Fruit fly (Drosophila melanogaster) whole organism, embryonic: ENCODE measurements around the gene CG18135.

Source experiments
- BEAF-32 ChIP-seq: fragments of 200-800 bp; sonication (Bioruptor generic); optimal IDR thresholded peaks from 3 replicates; lab custom pipeline; 2017; ENCODE audit warnings: missing biosample characterization, missing genetic modification characterization, mild to moderate bottlenecking, moderate library complexity, missing genetic modification reagents
- Blimp-1 ChIP-seq: fragments of 200-800 bp; sonication (Bioruptor generic); optimal IDR thresholded peaks from 3 replicates; lab custom pipeline; 2018; ENCODE audit warnings: missing biosample characterization, missing genetic modification characterization, mild to moderate bottlenecking, moderate library complexity, missing genetic modification reagents
- Bteb2 ChIP-seq: fragments of 200-800 bp; sonication (Bioruptor generic); optimal IDR thresholded peaks from 2 replicates; lab custom pipeline; 2016; ENCODE audit warnings: missing biosample characterization, missing genetic modification characterization
- C15 ChIP-seq: fragments of 200-800 bp; sonication (Bioruptor generic); IDR thresholded peaks from 3 replicates; pipeline ENCODE4 v1.3.6; 2022; ENCODE audit warnings: missing biosample characterization, missing genetic modification characterization
- CG11085 ChIP-seq: fragments of 200-800 bp; sonication (Bioruptor generic); IDR thresholded peaks from 2 replicates; pipeline ENCODE4 v1.3.6; 2022; ENCODE audit warnings: missing biosample characterization, missing genetic modification characterization
- CG12744 ChIP-seq: fragments of 200-800 bp; sonication (Bioruptor generic); optimal IDR thresholded peaks from 2 replicates; lab custom pipeline; 2016; ENCODE audit warnings: missing biosample characterization, missing genetic modification characterization
- CG13287 ChIP-seq: fragments of 200-800 bp; sonication (Bioruptor generic); IDR thresholded peaks from 2 replicates; pipeline ENCODE4 v1.3.6; 2022; ENCODE audit warnings: missing biosample characterization, missing genetic modification characterization; ENCODE audit not compliant: partially characterized antibody
- CG15696 ChIP-seq: fragments of 200-800 bp; sonication (Bioruptor generic); optimal IDR thresholded peaks from 2 replicates; lab custom pipeline; 2019; ENCODE audit warnings: missing biosample characterization, mild to moderate bottlenecking, missing genetic modification characterization, moderate library complexity
- CG17612 ChIP-seq: fragments of 200-800 bp; sonication (Bioruptor generic); IDR thresholded peaks from 2 replicates; pipeline ENCODE4 v1.3.6; 2022; ENCODE audit warnings: missing biosample characterization, missing genetic modification characterization
- CG31224 ChIP-seq: fragments of 200-800 bp; sonication (Bioruptor generic); IDR thresholded peaks from 2 replicates; pipeline ENCODE4 v1.3.6; 2022; ENCODE audit warnings: missing biosample characterization, missing genetic modification characterization
- CG31388 ChIP-seq: fragments of 200-800 bp; sonication (Bioruptor generic); optimal IDR thresholded peaks from 2 replicates; lab custom pipeline; 2016; ENCODE audit warnings: missing biosample characterization, missing genetic modification characterization
- CG32767 ChIP-seq: fragments of 200-800 bp; sonication (Bioruptor generic); IDR thresholded peaks from 2 replicates; pipeline ENCODE4 v1.3.6; 2022; ENCODE audit warnings: missing biosample characterization, missing genetic modification characterization
- CG32772 ChIP-seq: fragments of 200-800 bp; sonication (Bioruptor generic); IDR thresholded peaks from 2 replicates; pipeline ENCODE4 v1.3.6; 2022; ENCODE audit warnings: missing biosample characterization, missing genetic modification characterization
- CG3281 ChIP-seq: fragments of 200-800 bp; sonication (Bioruptor generic); optimal IDR thresholded peaks from 3 replicates; lab custom pipeline; 2017; ENCODE audit warnings: missing biosample characterization, mild to moderate bottlenecking, missing genetic modification characterization
- CG33557 ChIP-seq: fragments of 200-800 bp; sonication (Bioruptor generic); optimal IDR thresholded peaks from 2 replicates; lab custom pipeline; 2019; ENCODE audit warnings: missing biosample characterization, mild to moderate bottlenecking, missing genetic modification characterization, moderate library complexity
- CG4282 ChIP-seq: fragments of 200-800 bp; sonication (Bioruptor generic); optimal IDR thresholded peaks from 2 replicates; lab custom pipeline; 2016; ENCODE audit warnings: missing biosample characterization, missing genetic modification characterization
- CG6175 ChIP-seq: fragments of 200-800 bp; sonication (Bioruptor generic); IDR thresholded peaks from 3 replicates; pipeline ENCODE4 v1.3.6; 2022; ENCODE audit warnings: missing biosample characterization, missing genetic modification characterization
- CG6854 ChIP-seq: fragments of 200-800 bp; sonication (Bioruptor generic); optimal IDR thresholded peaks from 3 replicates; lab custom pipeline; 2017; ENCODE audit warnings: missing biosample characterization, mild to moderate bottlenecking, missing genetic modification characterization
- Dll ChIP-seq: fragments of 200-800 bp; sonication (Bioruptor generic); IDR thresholded peaks from 4 replicates; pipeline ENCODE4 v1.3.6; 2022; ENCODE audit warnings: missing biosample characterization, missing genetic modification characterization; ENCODE audit not compliant: partially characterized antibody
- Ets65A ChIP-seq: fragments of 200-800 bp; sonication (Bioruptor generic); peaks from one replicate; lab custom pipeline; 2016; ENCODE audit warnings: missing biosample characterization, missing genetic modification characterization
- H15 ChIP-seq: fragments of 200-800 bp; sonication (Bioruptor generic); IDR thresholded peaks from 3 replicates; pipeline ENCODE4 v1.3.6; 2022; ENCODE audit warnings: missing biosample characterization, missing genetic modification characterization
- HmgZ ChIP-seq: fragments of 200-800 bp; sonication (Bioruptor generic); optimal IDR thresholded peaks from 2 replicates; lab custom pipeline; 2018; ENCODE audit warnings: missing biosample characterization, mild to moderate bottlenecking, missing genetic modification characterization
- Meics ChIP-seq: fragments of 200-800 bp; sonication (Bioruptor generic); optimal IDR thresholded peaks from 2 replicates; lab custom pipeline; 2017; ENCODE audit warnings: missing biosample characterization, mild to moderate bottlenecking, missing genetic modification characterization
- Neu2 ChIP-seq: fragments of 200-800 bp; sonication (Bioruptor generic); optimal IDR thresholded peaks from 3 replicates; lab custom pipeline; 2016; ENCODE audit warnings: missing biosample characterization, missing genetic modification characterization, borderline replicate concordance
- Nf-YC ChIP-seq: fragments of 200-800 bp; optimal IDR thresholded peaks from 3 replicates; lab custom pipeline; 2019; ENCODE audit warnings: missing biosample characterization, mild to moderate bottlenecking, missing genetic modification characterization, moderate library complexity
- Six4 ChIP-seq: fragments of 200-800 bp; sonication (Bioruptor generic); optimal IDR thresholded peaks from 2 replicates; lab custom pipeline; 2016; ENCODE audit warnings: missing biosample characterization, missing genetic modification characterization
- ab ChIP-seq: fragments of 200-800 bp; sonication (Bioruptor generic); optimal IDR thresholded peaks from 2 replicates; lab custom pipeline; 2016; ENCODE audit warnings: missing biosample characterization, missing genetic modification characterization
- ato ChIP-seq: fragments of 200-800 bp; sonication (Bioruptor generic); IDR thresholded peaks from 2 replicates; pipeline ENCODE4 v1.3.6; 2022; ENCODE audit warnings: missing biosample characterization, missing genetic modification characterization; ENCODE audit not compliant: partially characterized antibody
- br ChIP-seq: fragments of >200 bp; optimal IDR thresholded peaks from 2 replicates; lab custom pipeline; 2017
- cg ChIP-seq: fragments of 200-800 bp; sonication (Bioruptor generic); optimal IDR thresholded peaks from 3 replicates; lab custom pipeline; 2019; ENCODE audit warnings: missing biosample characterization, mild to moderate bottlenecking, missing genetic modification characterization, moderate library complexity
- crc ChIP-seq: fragments of 200-800 bp; sonication (Bioruptor generic); optimal IDR thresholded peaks from 2 replicates; lab custom pipeline; 2016; ENCODE audit warnings: missing biosample characterization, missing genetic modification characterization
- croc ChIP-seq: fragments of 200-800 bp; sonication (Bioruptor generic); conservative IDR thresholded peaks from 3 replicates; pipeline ENCODE4 v1.3.6; 2022; ENCODE audit warnings: missing biosample characterization, missing genetic modification characterization
- crp ChIP-seq, 2 experiments: fragments of 200-800 bp; sonication (Bioruptor generic); optimal IDR thresholded peaks; 2 replicates in 1 of 2; 3 replicates in 1 of 2; lab custom pipeline; 2017; ENCODE audit warnings: missing biosample characterization in 2 of 2, missing genetic modification characterization in 2 of 2, mild to moderate bottlenecking in 1 of 2, moderate library complexity in 1 of 2
- en ChIP-seq: fragments of 200-800 bp; sonication (Bioruptor generic); optimal IDR thresholded peaks from 2 replicates; lab custom pipeline; 2016; ENCODE audit warnings: missing biosample characterization, missing genetic modification characterization
- grau ChIP-seq: fragments of 200-800 bp; optimal IDR thresholded peaks from 3 replicates; lab custom pipeline; 2019; ENCODE audit warnings: missing biosample characterization, mild to moderate bottlenecking, missing genetic modification characterization, moderate library complexity
- her ChIP-seq: fragments of 200-800 bp; sonication (Bioruptor generic); optimal IDR thresholded peaks from 2 replicates; lab custom pipeline; 2016; ENCODE audit warnings: missing biosample characterization, missing genetic modification characterization
- hkb ChIP-seq, 2 experiments: fragments of 200-800 bp in 1 of 2; fragments of >200 bp in 1 of 2; sonication (Bioruptor generic) in 1 of 2; IDR thresholded peaks in 1 of 2; optimal IDR thresholded peaks in 1 of 2; 2 replicates each; pipeline versions ENCODE4 v1.3.6 to Lab custom; 2017 to 2022; ENCODE audit warnings: missing biosample characterization in 1 of 2, missing genetic modification characterization in 1 of 2
- insv ChIP-seq, 2 experiments: fragments of 200-800 bp; sonication (Bioruptor generic); optimal IDR thresholded peaks; 3 replicates each; lab custom pipeline; 2016 to 2018; ENCODE audit warnings: missing biosample characterization in 2 of 2, missing genetic modification characterization in 2 of 2
- jigr1 ChIP-seq: fragments of 200-800 bp; sonication (Bioruptor generic); IDR thresholded peaks from 3 replicates; pipeline ENCODE4 v1.3.6; 2022; ENCODE audit warnings: missing biosample characterization, missing genetic modification characterization
- nmo ChIP-seq: fragments of 200-800 bp; sonication (Bioruptor generic); optimal IDR thresholded peaks from 2 replicates; lab custom pipeline; 2018; ENCODE audit warnings: missing biosample characterization, mild to moderate bottlenecking, missing genetic modification characterization, moderate library complexity
- oc ChIP-seq: fragments of 200-800 bp; sonication (Bioruptor generic); optimal IDR thresholded peaks from 2 replicates; lab custom pipeline; 2018; ENCODE audit warnings: missing biosample characterization, mild to moderate bottlenecking, missing genetic modification characterization, moderate library complexity
- pros ChIP-seq: fragments of 200-800 bp; sonication (Bioruptor generic); optimal IDR thresholded peaks from 3 replicates; lab custom pipeline; 2019; ENCODE audit warnings: missing biosample characterization, mild to moderate bottlenecking, missing genetic modification characterization, moderate library complexity
- row ChIP-seq: fragments of 200-800 bp; sonication (Bioruptor generic); IDR thresholded peaks from 3 replicates; pipeline ENCODE4 v1.3.6; 2022; ENCODE audit warnings: missing biosample characterization, missing genetic modification characterization
- sens-2 ChIP-seq: fragments of 200-800 bp; sonication (Bioruptor generic); IDR thresholded peaks from 2 replicates; pipeline ENCODE4 v1.3.6; 2022; ENCODE audit warnings: missing biosample characterization, missing genetic modification characterization
- sna ChIP-seq: fragments of 200-800 bp; sonication (Bioruptor generic); IDR thresholded peaks from 2 replicates; pipeline ENCODE4 v1.3.6; 2022; ENCODE audit warnings: missing biosample characterization, missing genetic modification characterization; ENCODE audit not compliant: partially characterized antibody
- sob ChIP-seq: fragments of 200-800 bp; sonication (Bioruptor generic); IDR thresholded peaks from 2 replicates; pipeline ENCODE4 v1.3.6; 2022; ENCODE audit warnings: missing biosample characterization, missing genetic modification characterization
- tin ChIP-seq: fragments of 200-800 bp; sonication (Bioruptor generic); optimal IDR thresholded peaks from 3 replicates; lab custom pipeline; 2016; ENCODE audit warnings: missing biosample characterization, missing genetic modification characterization
- tio ChIP-seq: fragments of 200-800 bp; sonication (Bioruptor generic); optimal IDR thresholded peaks from 2 replicates; lab custom pipeline; 2017; ENCODE audit warnings: missing biosample characterization, missing genetic modification characterization, inconsistent platforms

Gene CG18135

dm6 chr3L:19045299-19046025 is 47.4 kb upstream of the CG18135 start, which contains the start of gene nkd (continued):
- peak; percentile 8 for TF ChIP-seq ab (GFP tag; lab: Kevin White, UChicago)
- TF ChIP-seq sens-2 (GFP tag; lab: Robert Waterston, UW), result peak; percentile 87
- peak; percentile 4 for TF ChIP-seq CG31388
- peak; percentile 90 for TF ChIP-seq Meics
- peak; percentile 81 for TF ChIP-seq tio (GFP tag; lab: Kevin White, UChicago)
- peak; percentile 92 for TF ChIP-seq sob (GFP tag; lab: Robert Waterston, UW)
- peak; percentile 81 for TF ChIP-seq Nf-YC (tag; lab: Kevin White, UChicago)
- peak; percentile 84 for TF ChIP-seq CG32772 (GFP tag; lab: Robert Waterston, UW)
- peak; percentile 71 for TF ChIP-seq CG31224 (GFP tag; lab: Robert Waterston, UW)
- peak in 1 of 2 experiments; percentile 34 for TF ChIP-seq insv (GFP tag; optimal IDR thresholded peaks at IDR 0.05; lab: Kevin White, UChicago)
- peak; percentile 50 for TF ChIP-seq CG4282 (GFP tag; lab: Kevin White, UChicago)
- TF ChIP-seq tin, result peak; percentile 83
- peak; percentile 90 for TF ChIP-seq Ets65A (GFP tag; lab: Kevin White, UChicago)
- peak; percentile 65 for TF ChIP-seq Bteb2 (GFP tag; lab: Kevin White, UChicago)
- peak; percentile 39; the same call in 1 of the 4 replicates for TF ChIP-seq Dll (GFP tag; lab: Robert Waterston, UW)
- TF ChIP-seq oc (tag; lab: Kevin White, UChicago), result peak; percentile 91
- TF ChIP-seq row (GFP tag; lab: Robert Waterston, UW), result peak; percentile 96
- peak; percentile 49; the same call in 1 of the 2 replicates for TF ChIP-seq ato (GFP tag; lab: Robert Waterston, UW)
- TF ChIP-seq Blimp-1 (GFP tag; lab: Kevin White, UChicago), result peak; percentile 89
- no peak for TF ChIP-seq sna (GFP tag; lab: Robert Waterston, UW)
- peak; percentile 78 for TF ChIP-seq pros (GFP tag; lab: Kevin White, UChicago)
- peak; percentile 61 for TF ChIP-seq CG12744 (GFP tag; lab: Kevin White, UChicago)
- peak; percentile 64 for TF ChIP-seq croc
- TF ChIP-seq BEAF-32, result no peak
- TF ChIP-seq nmo (GFP tag; lab: Kevin White, UChicago), result peak; percentile 92
- TF ChIP-seq H15 (GFP tag; lab: Robert Waterston, UW), result peak; percentile 65; the same call in 2 of the 3 replicates
- TF ChIP-seq en (GFP tag; lab: Kevin White, UChicago), result no peak
- peak; percentile 46 for TF ChIP-seq CG3281 (GFP tag; lab: Kevin White, UChicago)
- TF ChIP-seq Six4, result peak; percentile 88
- peak; percentile 51 for TF ChIP-seq her
- peak; percentile 89 for TF ChIP-seq CG33557 (GFP tag; lab: Kevin White, UChicago)
- peak; percentile 73 for TF ChIP-seq CG6854
- TF ChIP-seq Neu2 (GFP tag; lab: Kevin White, UChicago), result no peak
- TF ChIP-seq br (lab: Kevin White, UChicago), result no peak
- peak; percentile 90 for TF ChIP-seq grau (tag; lab: Kevin White, UChicago)
- no peak for TF ChIP-seq hkb (optimal IDR thresholded peaks at IDR 0.05; lab: Kevin White, UChicago)
- TF ChIP-seq hkb (GFP tag; IDR thresholded peaks at IDR 0.05; lab: Robert Waterston, UW), result peak; percentile 94
- peak; percentile 84 for TF ChIP-seq HmgZ (tag; lab: Kevin White, UChicago)
- no peak for TF ChIP-seq crp (GFP tag; optimal IDR thresholded peaks at IDR 0.05; lab: Kevin White, UChicago)
- peak; percentile 51; the same call in 2 of the 3 replicates for TF ChIP-seq CG6175
- TF ChIP-seq C15 (GFP tag; lab: Robert Waterston, UW), result peak; percentile 49; the same call in 1 of the 3 replicates
- TF ChIP-seq CG17612 (GFP tag; lab: Robert Waterston, UW), result peak; percentile 59
- no peak for TF ChIP-seq jigr1 (GFP tag; lab: Robert Waterston, UW)
- peak; percentile 17 for TF ChIP-seq cg
- peak; percentile 88 for TF ChIP-seq CG32767
- TF ChIP-seq CG15696, result peak; percentile 85
- TF ChIP-seq CG11085 (GFP tag; lab: Robert Waterston, UW), result peak; percentile 82
- peak; percentile 58; the same call in 1 of the 2 replicates for TF ChIP-seq CG13287 (GFP tag; lab: Robert Waterston, UW)
- peak; percentile 37 for TF ChIP-seq crc (GFP tag; lab: Kevin White, UChicago)
